Fruit fly (Drosophila melanogaster): ENCODE data around the gene CG5895.

CG5895 gene

DNA sequence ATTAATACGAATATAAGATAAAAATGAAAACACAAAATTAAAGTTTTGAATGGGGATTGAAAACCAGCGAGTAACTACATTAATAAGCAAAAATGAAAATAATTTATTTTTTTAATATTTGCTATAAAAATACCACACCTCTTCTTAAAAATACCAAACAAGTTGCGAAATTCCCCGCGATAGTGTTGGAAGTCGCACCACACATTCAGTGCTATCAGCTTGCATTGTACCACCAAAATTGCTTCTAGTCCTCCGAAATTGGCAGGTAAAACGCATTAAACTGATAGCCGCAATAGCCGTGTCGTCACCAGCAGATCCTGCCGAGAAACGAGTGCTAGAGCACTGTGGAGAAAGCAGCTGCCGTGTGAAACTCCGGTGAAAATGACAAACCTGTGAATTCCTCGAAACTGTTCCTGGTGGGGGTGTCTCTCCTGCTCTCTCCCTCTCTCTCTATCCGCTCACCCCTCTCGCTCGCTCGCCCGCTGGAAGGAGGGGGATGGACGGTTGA is 47.2 kb upstream of the CG5895 start, which contains the start of gene Hip14 (continued):
- peak in 1 of 3 experiments; percentile 25 for TF ChIP-seq lola (GFP tag; optimal IDR thresholded peaks at IDR 0.05)
- peak; percentile 16 for TF ChIP-seq sug (tag; optimal IDR thresholded peaks at IDR 0.05)
- peak; percentile 80 for TF ChIP-seq Med (GFP tag)
- TF ChIP-seq gfzf (GFP tag; optimal IDR thresholded peaks at IDR 0.05): peak; percentile 53
- no peak for TF ChIP-seq CG1529 (GFP tag; optimal IDR thresholded peaks at IDR 0.05)
- TF ChIP-seq CG1647 (GFP tag; optimal IDR thresholded peaks at IDR 0.05): peak; percentile 21
- TF ChIP-seq Dp (GFP tag; optimal IDR thresholded peaks at IDR 0.05): peak; percentile 39
- no peak for TF ChIP-seq al (GFP tag; IDR thresholded peaks at IDR 0.05)
- TF ChIP-seq Ets97D (GFP tag; optimal IDR thresholded peaks at IDR 0.05): peak; percentile 46
- no peak for TF ChIP-seq oc (tag; optimal IDR thresholded peaks at IDR 0.05)
- peak; percentile 46 for TF ChIP-seq Fer1 (GFP tag; optimal IDR thresholded peaks at IDR 0.05)
- TF ChIP-seq CG15514 (GFP tag; optimal IDR thresholded peaks at IDR 0.05): peak; percentile 31
- no peak for TF ChIP-seq nau (GFP tag; optimal IDR thresholded peaks at IDR 0.05)
- no peak for TF ChIP-seq CG18011 (GFP tag; optimal IDR thresholded peaks at IDR 0.05)
- TF ChIP-seq slbo (GFP tag; IDR thresholded peaks at IDR 0.05): peak; percentile 68
- peak; percentile 54 for TF ChIP-seq stwl (tag; optimal IDR thresholded peaks at IDR 0.05)
- TF ChIP-seq sens (GFP tag): peak; percentile 86
- TF ChIP-seq nmo (GFP tag; optimal IDR thresholded peaks at IDR 0.05): no peak
- TF ChIP-seq CG3847 (GFP tag; IDR thresholded peaks at IDR 0.05): 0 out of 2 replicates have a peak, but pooled peaks have one; percentile 14
- TF ChIP-seq Ssrp (tag; optimal IDR thresholded peaks at IDR 0.05): peak; percentile 21

DNA sequence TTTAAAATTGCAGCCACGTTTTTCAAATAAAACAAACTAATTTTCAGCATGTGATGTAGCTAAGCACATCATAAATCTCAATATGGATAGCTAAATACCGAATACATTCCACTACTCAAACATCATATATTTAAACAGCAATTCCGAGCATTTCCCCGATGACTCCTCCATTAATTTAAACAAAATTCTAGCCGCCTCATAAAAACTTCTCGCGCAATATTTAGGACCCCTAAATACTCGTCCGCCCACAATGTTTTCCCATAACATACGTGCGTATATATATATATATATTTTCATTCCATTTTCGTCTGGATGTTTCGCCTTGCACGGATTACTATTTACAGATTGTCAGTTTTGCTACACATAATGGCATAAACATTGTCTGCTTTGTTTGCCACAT is 39.3 kb upstream of the CG5895 start:
- TF ChIP-seq sd (tag; optimal IDR thresholded peaks at IDR 0.05) (peak; percentile 96), CG12391 (tag; optimal IDR thresholded peaks at IDR 0.05) (no peak), rib (GFP tag; IDR thresholded peaks at IDR 0.05) (no peak), ssp (GFP tag; IDR thresholded peaks at IDR 0.05) (no peak), sr (GFP tag; IDR thresholded peaks at IDR 0.05) (peak; percentile 74; the same call in 2 of the 3 replicates)

DNA sequence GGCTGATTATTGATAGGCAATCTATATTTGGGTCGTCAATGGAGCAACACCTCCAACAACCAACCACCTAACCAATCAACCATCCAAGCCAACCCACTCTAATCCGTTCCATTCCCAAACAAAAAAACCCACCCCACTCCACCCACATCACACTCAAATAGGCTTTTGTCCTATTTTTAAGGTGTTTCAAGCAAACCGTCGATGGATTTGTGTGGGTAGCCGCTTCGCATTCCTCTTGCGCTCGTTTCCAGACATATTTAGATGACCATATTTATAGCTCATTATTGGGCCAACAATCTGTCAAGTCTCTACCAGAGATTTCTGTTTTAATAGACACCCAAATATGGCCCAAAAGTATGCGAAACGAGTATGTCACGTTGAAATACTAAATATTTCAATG is 37.1 kb upstream of the CG5895 start:
- TF ChIP-seq CG12769 (tag; optimal IDR thresholded peaks at IDR 0.05) (peak; percentile 55), Nf-YB (GFP tag; optimal IDR thresholded peaks at IDR 0.05) (no peak), sd (tag; optimal IDR thresholded peaks at IDR 0.05) (peak; percentile 84), CG8281 (tag; optimal IDR thresholded peaks at IDR 0.05) (peak; percentile 7), sr (GFP tag; IDR thresholded peaks at IDR 0.05) (peak; percentile 93)

DNA sequence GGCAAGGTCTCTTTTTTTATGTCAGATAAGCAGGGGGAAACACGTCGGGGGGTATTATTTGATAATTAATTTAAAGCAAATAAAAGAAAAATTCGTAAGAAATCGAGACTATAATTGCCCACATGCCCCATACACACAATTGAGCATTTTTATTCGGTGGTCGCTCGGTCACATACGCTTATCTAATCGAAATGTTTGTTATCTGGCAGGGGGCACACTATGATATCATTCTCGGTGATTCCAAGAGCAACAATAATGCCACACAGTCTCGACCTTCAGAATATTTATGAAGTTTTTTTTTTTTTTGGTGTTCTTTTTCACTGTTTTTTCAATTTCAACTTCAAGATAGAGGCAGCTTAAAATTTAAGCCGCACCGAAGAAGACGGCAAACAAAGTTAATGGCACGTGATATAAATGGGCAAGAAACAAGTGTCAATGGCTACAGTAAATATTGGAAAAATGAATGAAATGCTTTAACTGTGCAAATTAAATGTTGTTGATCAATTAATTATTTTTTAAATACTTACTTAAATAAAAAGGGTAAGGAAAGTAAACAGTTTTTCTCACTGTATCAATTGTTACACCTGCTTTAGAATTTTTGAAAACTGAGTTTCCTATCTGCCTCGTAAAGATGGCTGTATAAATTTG is 35.8 kb upstream of the CG5895 start:
- TF ChIP-seq Ravus (GFP tag; IDR thresholded peaks at IDR 0.05): no peak; the same call in 1 of the 2 replicates
- peak; percentile 55; the same call in 1 of the 2 replicates for TF ChIP-seq vvl (GFP tag; IDR thresholded peaks at IDR 0.05)
- no peak for TF ChIP-seq pnt (GFP tag; optimal IDR thresholded peaks at IDR 0.05)
- peak; percentile 63 for TF ChIP-seq PHDP (tag; optimal IDR thresholded peaks at IDR 0.05)
- TF ChIP-seq CG14667 (GFP tag; IDR thresholded peaks at IDR 0.05): no peak
- peak; percentile 10 for TF ChIP-seq fu2 (GFP tag; optimal IDR thresholded peaks at IDR 0.05)
- no peak for TF ChIP-seq ems (GFP tag; optimal IDR thresholded peaks at IDR 0.05)
- TF ChIP-seq CG8478 (optimal IDR thresholded peaks at IDR 0.05): no peak
- TF ChIP-seq Jarid2 (GFP tag; optimal IDR thresholded peaks at IDR 0.05): no peak
- no peak for TF ChIP-seq amos (GFP tag; IDR thresholded peaks at IDR 0.05; ENCODE audit: partially characterized antibody)
- peak; percentile 25 for TF ChIP-seq salm (tag; optimal IDR thresholded peaks at IDR 0.05)
- no peak for TF ChIP-seq CG8944 (GFP tag; optimal IDR thresholded peaks at IDR 0.05)
- no peak; the same call in 2 of the 3 replicates for TF ChIP-seq Mrtf (GFP tag; IDR thresholded peaks at IDR 0.05)
- no peak for TF ChIP-seq NfI (GFP tag; optimal IDR thresholded peaks at IDR 0.05)
- no peak for TF ChIP-seq CG12942 (GFP tag; optimal IDR thresholded peaks at IDR 0.05)
- no peak for TF ChIP-seq ham (GFP tag; IDR thresholded peaks at IDR 0.05)
- no peak for TF ChIP-seq Side (GFP tag; optimal IDR thresholded peaks at IDR 0.05)
- no peak for TF ChIP-seq D (optimal IDR thresholded peaks at IDR 0.05)
- TF ChIP-seq D (GFP tag; optimal IDR thresholded peaks at IDR 0.05): no peak
